Worm (Caenorhabditis elegans) whole organism, L4 larva: Measurements from ENCODE around the gene K05F6.10.

ENCODE experiments used
- F37D6.2 ChIP-seq: sonication (generic microtip); optimal IDR thresholded peaks from 2 replicates; lab custom pipeline; 2016; ENCODE audit warnings: mild to moderate bottlenecking, missing genetic modification characterization, missing compliant biosample characterization
- F44E2.7 ChIP-seq: fragments of 200-800 bp; sonication (Bioruptor generic); IDR thresholded peaks from 2 replicates; pipeline ENCODE4 v2.1.2; 2022; ENCODE audit warnings: missing genetic modification characterization, missing compliant biosample characterization
- T26A8.4 ChIP-seq: fragments of 200-800 bp; sonication (Bioruptor generic); IDR thresholded peaks from 2 replicates; pipeline ENCODE4 v1.3.6; 2022; ENCODE audit warnings: missing genetic modification characterization, missing compliant biosample characterization
- Y105C5A.15 ChIP-seq: fragments of 200-800 bp; sonication (Bioruptor generic); IDR thresholded peaks from 2 replicates; pipeline ENCODE4 v1.3.6; 2022; ENCODE audit warnings: missing genetic modification characterization, missing compliant biosample characterization
- aha-1 ChIP-seq: fragments of 150-350 bp; peaks from one replicate; lab custom pipeline; 2014; ENCODE audit warnings: missing biosample characterization, missing genetic modification characterization
- ceh-62 ChIP-seq: sonication (generic microtip); optimal IDR thresholded peaks from 2 replicates; lab custom pipeline; 2017; ENCODE audit warnings: missing biosample characterization, missing genetic modification characterization
- ceh-82 ChIP-seq: sonication (generic microtip); optimal IDR thresholded peaks from 2 replicates; lab custom pipeline; 2017; ENCODE audit warnings: missing biosample characterization, missing genetic modification characterization
- ctbp-1 ChIP-seq: fragments of 200-800 bp; sonication (Bioruptor generic); IDR thresholded peaks from 2 replicates; pipeline ENCODE4 v1.3.6; 2022; ENCODE audit warnings: missing genetic modification reagents, missing genetic modification characterization, missing compliant biosample characterization
- daf-12 ChIP-seq: fragments of 150-350 bp; optimal IDR thresholded peaks from 2 replicates; lab custom pipeline; 2014; ENCODE audit warnings: missing biosample characterization, missing genetic modification reagents, missing genetic modification characterization
- daf-8 ChIP-seq: fragments of 200-800 bp; sonication (Bioruptor generic); IDR thresholded peaks from 2 replicates; pipeline ENCODE4 v1.3.6; 2022; ENCODE audit warnings: missing genetic modification characterization, missing compliant biosample characterization
- dmd-6 ChIP-seq: fragments of 200-800 bp; sonication (Bioruptor generic); IDR thresholded peaks from 2 replicates; pipeline ENCODE4 v1.3.6; 2022; ENCODE audit warnings: missing genetic modification reagents, missing genetic modification characterization, missing compliant biosample characterization
- dmd-9 ChIP-seq: fragments of 200-800 bp; sonication (Bioruptor generic); IDR thresholded peaks from 2 replicates; pipeline ENCODE4 v1.3.6; 2022; ENCODE audit warnings: missing genetic modification reagents, missing genetic modification characterization, missing compliant biosample characterization
- duxl-1 ChIP-seq: sonication (generic microtip); optimal IDR thresholded peaks from 2 replicates; lab custom pipeline; 2016; ENCODE audit warnings: mild to moderate bottlenecking, missing genetic modification characterization, moderate library complexity, missing compliant biosample characterization; ENCODE audit not compliant: poor library complexity
- fkh-10 ChIP-seq: fragments of 150-350 bp; optimal IDR thresholded peaks from 2 replicates; lab custom pipeline; 2014; ENCODE audit warnings: missing biosample characterization, missing genetic modification reagents, missing genetic modification characterization
- hlh-11 ChIP-seq: fragments of 200-800 bp; sonication (Bioruptor generic); optimal IDR thresholded peaks from 2 replicates; lab custom pipeline; 2018; ENCODE audit warnings: mild to moderate bottlenecking, missing genetic modification characterization, missing compliant biosample characterization
- lin-15B ChIP-seq: fragments of 150-350 bp; sonication (generic microtip); optimal IDR thresholded peaks from 3 replicates; lab custom pipeline; 2014; ENCODE audit warnings: missing biosample characterization, missing genetic modification characterization
- lin-39 ChIP-seq: fragments of 150-350 bp; optimal IDR thresholded peaks from 2 replicates; lab custom pipeline; 2014; ENCODE audit warnings: missing biosample characterization, missing genetic modification reagents, missing genetic modification characterization
- lir-3 ChIP-seq: sonication (generic microtip); optimal IDR thresholded peaks from 2 replicates; lab custom pipeline; 2016; ENCODE audit warnings: mild to moderate bottlenecking, missing genetic modification characterization, missing compliant biosample characterization
- mdl-1 ChIP-seq, 2 experiments: fragments of 150-350 bp in 1 of 2; sonication (generic microtip) in 1 of 2; optimal IDR thresholded peaks; 2 replicates each; lab custom pipeline; 2014 to 2017; ENCODE audit warnings: missing biosample characterization in 2 of 2, missing genetic modification characterization in 2 of 2
- mdt-29 ChIP-seq: fragments of 200-800 bp; sonication (Bioruptor generic); IDR thresholded peaks from 2 replicates; pipeline ENCODE4 v1.3.6; 2022; ENCODE audit warnings: missing genetic modification reagents, missing genetic modification characterization, missing compliant biosample characterization
- nhr-10 ChIP-seq: fragments of 150-350 bp; optimal IDR thresholded peaks from 2 replicates; lab custom pipeline; 2014; ENCODE audit warnings: missing biosample characterization, missing genetic modification characterization
- nhr-11 ChIP-seq: fragments of 150-350 bp; optimal IDR thresholded peaks from 2 replicates; lab custom pipeline; 2014; ENCODE audit warnings: missing biosample characterization, missing genetic modification characterization
- nhr-28 ChIP-seq: fragments of 150-350 bp; optimal IDR thresholded peaks from 2 replicates; lab custom pipeline; 2014; ENCODE audit warnings: missing biosample characterization, missing genetic modification characterization
- nhr-41 ChIP-seq: fragments of 200-800 bp; sonication (Bioruptor generic); IDR thresholded peaks from 2 replicates; pipeline ENCODE4 v1.3.6; 2022; ENCODE audit warnings: missing genetic modification reagents, missing genetic modification characterization, missing compliant biosample characterization
- pha-4 ChIP-seq, 2 experiments: fragments of 150-350 bp in 1 of 2; fragments of 200-800 bp in 1 of 2; sonication (Bioruptor generic) in 1 of 2; IDR thresholded peaks in 1 of 2; optimal IDR thresholded peaks in 1 of 2; 2 replicates each; pipeline versions ENCODE4 v1.3.6 to Lab custom; 2014 to 2022; ENCODE audit warnings: missing genetic modification characterization in 2 of 2, missing genetic modification reagents in 2 of 2, missing biosample characterization in 1 of 2, missing compliant biosample characterization in 1 of 2
- pqm-1 ChIP-seq: sonication (generic microtip); optimal IDR thresholded peaks from 2 replicates; lab custom pipeline; 2017; ENCODE audit warnings: missing biosample characterization, missing genetic modification characterization
- sdz-12 ChIP-seq: fragments of 200-800 bp; sonication (Bioruptor generic); optimal IDR thresholded peaks from 2 replicates; lab custom pipeline; 2018; ENCODE audit warnings: mild to moderate bottlenecking, missing genetic modification characterization, missing compliant biosample characterization
- spr-3 ChIP-seq: fragments of 200-800 bp; sonication (Bioruptor generic); optimal IDR thresholded peaks from 2 replicates; lab custom pipeline; 2018; ENCODE audit warnings: mild to moderate bottlenecking, missing genetic modification characterization, missing compliant biosample characterization
- unc-130 ChIP-seq: sonication (generic microtip); optimal IDR thresholded peaks from 2 replicates; lab custom pipeline; 2016; ENCODE audit warnings: missing genetic modification reagents, missing genetic modification characterization, missing compliant biosample characterization
- unc-39 ChIP-seq: sonication (generic microtip); optimal IDR thresholded peaks from 2 replicates; lab custom pipeline; 2017; ENCODE audit warnings: missing biosample characterization, missing genetic modification characterization
- zag-1 ChIP-seq: fragments of 150-350 bp; optimal IDR thresholded peaks from 2 replicates; lab custom pipeline; 2014; ENCODE audit warnings: missing biosample characterization, missing genetic modification characterization

K05F6.10 gene

ce11 chrII:1586305-1586704, 10.4 kb upstream of the K05F6.10 start, which contains the start of gene T07H3.8 (continued):
- TF ChIP-seq F44E2.7 (GFP tag; lab: Robert Waterston, UW), result no peak

ce11 chrII:1584140-1584539, 8.2 kb upstream of the K05F6.10 start, which contains the start of gene clec-21:
Gene clec-21, minus strand, starts transcription at chrII:1584240.
- TF ChIP-seq Y105C5A.15 (GFP tag; lab: Robert Waterston, UW) (no peak), pha-4 (GFP tag; IDR thresholded peaks at IDR 0.05; lab: Robert Waterston, UW) (no peak), pha-4 (tag; optimal IDR thresholded peaks at IDR 0.05; lab: Kevin White, UChicago) (no peak), duxl-1 (no peak)

ce11 chrII:1579886-1580285, 4.0 kb upstream of the K05F6.10 start, which contains the start of gene math-38:
Gene math-38, minus strand, starts transcription at chrII:1579986.
- TF ChIP-seq hlh-11 (tag; lab: Kevin White, UChicago), result peak; percentile 16
- no peak for TF ChIP-seq unc-39 (tag; lab: Kevin White, UChicago)
- peak; percentile 28 for TF ChIP-seq nhr-28 (tag; lab: Kevin White, UChicago)

- no peak for TF ChIP-seq mdl-1 (tag; optimal IDR thresholded peaks at IDR 0.05; lab: Kevin White, UChicago)
- peak; percentile 92 for TF ChIP-seq pqm-1 (tag; lab: Kevin White, UChicago)
- peak; percentile 79 for TF ChIP-seq dmd-6
- TF ChIP-seq hlh-11 (tag; lab: Kevin White, UChicago), result peak; percentile 30
- no peak for TF ChIP-seq nhr-10 (tag; lab: Kevin White, UChicago)
- TF ChIP-seq sdz-12 (GFP tag; lab: Kevin White, UChicago), result no peak
- peak; percentile 70 for TF ChIP-seq nhr-28 (tag; lab: Kevin White, UChicago)
These were observed 842 bp upstream of the K05F6.10 start for ce11 chrII:1576772-1577171.

ce11 chrII:1571032-1571431, 4.9 kb downstream of the K05F6.10 start, which contains the start of gene fbxb-46:
Gene fbxb-46, minus strand, starts transcription at chrII:1571132.
- TF ChIP-seq ctbp-1 (GFP tag; lab: Robert Waterston, UW) (no peak), lir-3 (no peak), zag-1 (tag; lab: Kevin White, UChicago) (no peak)

- peak; percentile 71 for TF ChIP-seq aha-1
- no peak for TF ChIP-seq daf-12
These were observed 7.7 kb downstream of the K05F6.10 start, which contains the start of gene fbxb-49 for ce11 chrII:1568214-1568613. Gene fbxb-49, plus strand, starts transcription at chrII:1568514.

ce11 chrII:1567646-1568045, 8.3 kb downstream of the K05F6.10 start, which contains the start of gene K05F6.8:
Gene K05F6.8, minus strand, starts transcription at chrII:1567746.
- TF ChIP-seq dmd-9 (GFP tag; lab: Robert Waterston, UW) (no peak), lin-39 (tag; lab: Kevin White, UChicago) (no peak), fkh-10 (no peak), ceh-62 (tag; lab: Kevin White, UChicago) (no peak), nhr-11 (no peak), F37D6.2 (tag; lab: Kevin White, UChicago) (no peak), pha-4 (GFP tag; IDR thresholded peaks at IDR 0.05; lab: Robert Waterston, UW) (no peak), pha-4 (tag; optimal IDR thresholded peaks at IDR 0.05; lab: Kevin White, UChicago) (no peak), T26A8.4 (no peak), unc-130 (GFP tag; lab: Kevin White, UChicago) (no peak), spr-3 (GFP tag; lab: Kevin White, UChicago) (no peak), nhr-41 (GFP tag; lab: Robert Waterston, UW) (no peak), mdt-29 (GFP tag; lab: Robert Waterston, UW) (no peak), ceh-82 (no peak), lin-15B (tag; lab: Kevin White, UChicago) (no peak), daf-8 (GFP tag; lab: Robert Waterston, UW) (no peak)
